Worm (Caenorhabditis elegans): Measurements from ENCODE around the gene algn-1.

DNA sequence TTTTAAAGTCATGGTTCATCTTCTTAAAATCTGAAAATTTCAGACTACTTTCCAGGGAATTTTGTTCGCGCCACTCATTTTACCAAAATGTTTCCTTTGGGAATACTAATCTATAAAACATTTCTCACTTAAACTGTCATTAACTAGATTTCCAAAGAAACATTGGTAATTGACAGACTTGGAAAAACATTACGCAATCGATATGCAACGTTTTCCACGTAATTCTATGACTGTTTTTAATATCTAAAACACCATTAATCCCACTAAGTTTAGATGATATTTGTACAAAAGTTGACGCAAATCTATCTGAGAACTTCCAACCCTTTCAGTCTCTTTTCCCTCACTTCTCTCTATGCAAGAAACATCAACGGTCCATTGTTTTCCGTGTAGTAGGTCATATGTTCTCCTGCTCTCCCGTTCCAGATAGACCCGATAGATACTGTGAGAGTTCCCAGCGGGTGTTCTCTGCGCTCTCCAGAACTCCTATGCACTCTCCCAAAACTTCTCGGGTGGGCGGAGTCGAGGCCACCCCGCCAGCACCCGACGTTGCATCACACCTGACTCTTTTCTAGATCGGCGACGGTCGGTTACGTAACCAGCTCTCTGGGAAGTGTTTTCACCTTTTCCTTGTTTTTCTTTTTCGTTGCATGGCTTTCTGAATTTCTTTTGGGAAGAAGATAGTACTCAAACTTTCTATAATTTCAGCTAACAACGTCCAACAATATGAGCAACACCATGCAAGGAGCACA is 18.5 kb downstream of the algn-1 start, which contains the start of gene zip-8:
- TF ChIP-seq lsy-2 (tag; optimal IDR thresholded peaks at IDR 0.05) (no peak), snpc-4 (tag; optimal IDR thresholded peaks at IDR 0.05) (no peak), sem-2 (GFP tag; optimal IDR thresholded peaks at IDR 0.05) (no peak), pha-4 (tag; optimal IDR thresholded peaks at IDR 0.05) (no peak), ceh-39 (tag; optimal IDR thresholded peaks at IDR 0.05) (no peak), lin-13 (tag; optimal IDR thresholded peaks at IDR 0.05) (no peak), nhr-237 (tag; optimal IDR thresholded peaks at IDR 0.05) (no peak), sptf-1 (tag; optimal IDR thresholded peaks at IDR 0.05) (no peak), blmp-1 (tag; optimal IDR thresholded peaks at IDR 0.05) (no peak), unc-62 (GFP tag; optimal IDR thresholded peaks at IDR 0.05) (no peak)

Data from whole organism, mixed stage, embryonic.